Fruit fly (Drosophila melanogaster): Measurements from ENCODE around the gene CG9312.

CG9312 gene

DNA sequence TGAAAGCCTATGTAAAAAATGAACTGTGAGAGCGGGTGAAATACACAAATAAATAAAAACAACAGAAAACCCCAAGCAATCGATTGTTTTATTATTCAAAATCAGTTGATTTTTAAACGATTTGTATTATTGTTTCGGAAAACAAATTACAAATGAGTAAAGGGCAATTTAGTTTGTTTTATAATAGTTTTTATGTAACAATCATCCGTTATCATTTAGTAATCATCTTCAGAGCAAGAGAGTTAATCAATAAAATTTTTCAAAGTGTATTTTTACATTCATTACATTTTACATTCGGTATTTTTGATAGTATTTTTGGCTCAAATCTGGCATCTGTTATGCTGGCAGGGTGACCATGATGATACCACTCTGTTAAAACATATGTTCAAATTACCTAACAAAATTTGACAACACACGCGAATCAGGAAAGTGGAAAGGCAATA is 13.7 kb downstream of the CG9312 start, which contains the start of the genes CG42375 and CG9288 (continued):
- TF ChIP-seq mld (GFP tag; IDR thresholded peaks at IDR 0.05; ENCODE audit: partially characterized antibody) = no peak
- TF ChIP-seq CG17186 (GFP tag; optimal IDR thresholded peaks at IDR 0.05) = peak; percentile 38
- TF ChIP-seq CG32532 (GFP tag; IDR thresholded peaks at IDR 0.05) = peak; percentile 67; the same call in 1 of the 2 replicates
- TF ChIP-seq NFAT (GFP tag; IDR thresholded peaks at IDR 0.05) = no peak
- no peak for TF ChIP-seq CG14860 (GFP tag; IDR thresholded peaks at IDR 0.05; ENCODE audit: partially characterized antibody)
- TF ChIP-seq hb (GFP tag; IDR thresholded peaks at IDR 0.05; ENCODE audit: partially characterized antibody) = no peak
- no peak for TF ChIP-seq Hr39 (optimal IDR thresholded peaks at IDR 0.05)
- no peak for TF ChIP-seq cg (GFP tag; optimal IDR thresholded peaks at IDR 0.05)
- TF ChIP-seq CG6765 (GFP tag; optimal IDR thresholded peaks at IDR 0.05) = no peak
- peak; percentile 56; the same call in 2 of the 3 replicates for TF ChIP-seq CG11695 (GFP tag; IDR thresholded peaks at IDR 0.05)
- TF ChIP-seq Mes4 (GFP tag; optimal IDR thresholded peaks at IDR 0.05) = no peak
- no peak for TF ChIP-seq CG10321 (GFP tag; IDR thresholded peaks at IDR 0.05)
- TF ChIP-seq CG31441 (GFP tag; IDR thresholded peaks at IDR 0.05) = peak; percentile 78
- no peak for TF ChIP-seq CG15479 (GFP tag; optimal IDR thresholded peaks at IDR 0.05)
- no peak for TF ChIP-seq Oli (tag; optimal IDR thresholded peaks at IDR 0.05)
- peak; percentile 67 for TF ChIP-seq CG6254 (GFP tag; optimal IDR thresholded peaks at IDR 0.05)
- no peak for TF ChIP-seq vfl (GFP tag; optimal IDR thresholded peaks at IDR 0.05)
- no peak for TF ChIP-seq corto (GFP tag; optimal IDR thresholded peaks at IDR 0.05)
- TF ChIP-seq phol (tag; optimal IDR thresholded peaks at IDR 0.05) = peak; percentile 73
- peak; percentile 35 for TF ChIP-seq dmrt11E (tag; optimal IDR thresholded peaks at IDR 0.05)
- TF ChIP-seq trem (tag; optimal IDR thresholded peaks at IDR 0.05) = peak; percentile 59
- no peak for TF ChIP-seq BEAF-32 (GFP tag; optimal IDR thresholded peaks at IDR 0.05)
- TF ChIP-seq gfzf (GFP tag; optimal IDR thresholded peaks at IDR 0.05) = peak; percentile 6
- TF ChIP-seq CG1792 (GFP tag; optimal IDR thresholded peaks at IDR 0.05) = peak; percentile 61
- peak; percentile 40; the same call in 1 of the 2 replicates for TF ChIP-seq danr (GFP tag; IDR thresholded peaks at IDR 0.05)
- no peak for TF ChIP-seq ham (GFP tag; IDR thresholded peaks at IDR 0.05)
- no peak for TF ChIP-seq CG12769 (tag; optimal IDR thresholded peaks at IDR 0.05)
- TF ChIP-seq repo (GFP tag; optimal IDR thresholded peaks at IDR 0.05) = no peak
- no peak for TF ChIP-seq ci (GFP tag; IDR thresholded peaks at IDR 0.05)
- peak; percentile 61; the same call in 1 of the 2 replicates for TF ChIP-seq Drgx (GFP tag; IDR thresholded peaks at IDR 0.05)
- 0 out of 2 replicates have a peak, but pooled peaks have one; percentile 35 for TF ChIP-seq chm (GFP tag; IDR thresholded peaks at IDR 0.05)
- TF ChIP-seq bcd (GFP tag; optimal IDR thresholded peaks at IDR 0.05) = peak; percentile 52
- no peak for TF ChIP-seq B-H2 (GFP tag; optimal IDR thresholded peaks at IDR 0.05)
- TF ChIP-seq CG7357 (GFP tag; IDR thresholded peaks at IDR 0.05) = 0 out of 3 replicates have a peak, but pooled peaks have one; percentile 46
- TF ChIP-seq pum (GFP tag; optimal IDR thresholded peaks at IDR 0.05) = peak; percentile 52
- TF ChIP-seq CG12744 (GFP tag; optimal IDR thresholded peaks at IDR 0.05) = no peak
- peak; percentile 58 for TF ChIP-seq sob (GFP tag; IDR thresholded peaks at IDR 0.05)
- no peak for TF ChIP-seq Dip2 (GFP tag; IDR thresholded peaks at IDR 0.05)
- TF ChIP-seq CG4424 (GFP tag; optimal IDR thresholded peaks at IDR 0.05) = peak; percentile 69
- TF ChIP-seq Sin3A (optimal IDR thresholded peaks at IDR 0.05) = no peak
- TF ChIP-seq Asciz (GFP tag; optimal IDR thresholded peaks at IDR 0.05) = peak; percentile 70
- peak; percentile 83 for TF ChIP-seq CG18262 (tag; optimal IDR thresholded peaks at IDR 0.05)
- TF ChIP-seq cad (GFP tag; optimal IDR thresholded peaks at IDR 0.05) = no peak
- TF ChIP-seq CG14710 (tag; optimal IDR thresholded peaks at IDR 0.05) = peak; percentile 86
- no peak for TF ChIP-seq CG3847 (GFP tag; IDR thresholded peaks at IDR 0.05)
- no peak for TF ChIP-seq HLHmδ (GFP tag; optimal IDR thresholded peaks at IDR 0.05)
- TF ChIP-seq D19B (GFP tag; optimal IDR thresholded peaks at IDR 0.05) = peak; percentile 52
- TF ChIP-seq Awh (GFP tag; IDR thresholded peaks at IDR 0.05) = peak; percentile 60; the same call in 1 of the 2 replicates
- TF ChIP-seq E2f2 (GFP tag; IDR thresholded peaks at IDR 0.05) = peak; percentile 35; the same call in 1 of the 2 replicates
- TF ChIP-seq gro (GFP tag; optimal IDR thresholded peaks at IDR 0.05) = peak; percentile 47
- peak; percentile 15 for TF ChIP-seq mam (GFP tag; optimal IDR thresholded peaks at IDR 0.05)
- TF ChIP-seq Sry-β (GFP tag; optimal IDR thresholded peaks at IDR 0.05) = no peak

Data from whole organism, embryonic.